Worm (Caenorhabditis elegans): Measurements from ENCODE around the gene F43G6.10.

The F43G6.10 gene

ce11 chrII:11830601-11831000 lies 21.5 kb downstream of the F43G6.10 start:
- no peak for TF ChIP-seq lin-11 (tag; optimal IDR thresholded peaks at IDR 0.05)
- peak in 1 of 2 experiments; percentile 54 for TF ChIP-seq lsy-2 (tag; optimal IDR thresholded peaks at IDR 0.05)
- TF ChIP-seq ceh-16 (tag; optimal IDR thresholded peaks at IDR 0.05): no peak
- peak; percentile 29 for TF ChIP-seq fos-1 (tag; optimal IDR thresholded peaks at IDR 0.05)
- peak; percentile 47 for TF ChIP-seq crh-2 (tag; optimal IDR thresholded peaks at IDR 0.05)
- TF ChIP-seq sma-9 (GFP tag; optimal IDR thresholded peaks at IDR 0.05): peak; percentile 0
- TF ChIP-seq sma-9 (tag; optimal IDR thresholded peaks at IDR 0.05): no peak
- peak; percentile 54 for TF ChIP-seq nhr-129 (tag; optimal IDR thresholded peaks at IDR 0.05)
- no peak for TF ChIP-seq mab-5 (tag; optimal IDR thresholded peaks at IDR 0.05)
- TF ChIP-seq ztf-1 (GFP tag; conservative IDR thresholded peaks at IDR 0.05): no peak
- TF ChIP-seq nhr-25 (tag; optimal IDR thresholded peaks at IDR 0.05): peak; percentile 13

- TF ChIP-seq mdl-1 (tag; optimal IDR thresholded peaks at IDR 0.05) (no peak), dmd-4 (tag; optimal IDR thresholded peaks at IDR 0.05) (no peak), blmp-1 (tag; optimal IDR thresholded peaks at IDR 0.05; ENCODE audit: insufficient read depth) (no peak), ztf-1 (GFP tag; conservative IDR thresholded peaks at IDR 0.05) (no peak), zag-1 (tag; optimal IDR thresholded peaks at IDR 0.05) (no peak)
Measured at ce11 chrII:11832475-11832874, 23.3 kb downstream of the F43G6.10 start, which contains the start of gene clec-144. Gene clec-144 (minus strand): TSS chrII:11832575.

ce11 chrII:11835208-11835607 lies 26.1 kb downstream of the F43G6.10 start, which contains the start of gene T27D12.6:
Gene T27D12.6 (plus strand): TSS chrII:11835508.
- TF ChIP-seq peb-1 (tag; optimal IDR thresholded peaks at IDR 0.05) (no peak), unc-55 (GFP tag; optimal IDR thresholded peaks at IDR 0.05) (no peak), snpc-4 (tag; optimal IDR thresholded peaks at IDR 0.05) (no peak), mdl-1 (tag; optimal IDR thresholded peaks at IDR 0.05) (no peak), C34F6.9 (tag; optimal IDR thresholded peaks at IDR 0.05) (no peak), blmp-1 (tag; optimal IDR thresholded peaks at IDR 0.05; ENCODE audit: insufficient read depth) (no peak), lsy-2 (tag; optimal IDR thresholded peaks at IDR 0.05) (no peak), R02D3.7 (tag; optimal IDR thresholded peaks at IDR 0.05) (no peak)

- peak; percentile 46 for TF ChIP-seq sma-3 (GFP tag; optimal IDR thresholded peaks at IDR 0.05)
- TF ChIP-seq sma-9 (GFP tag; optimal IDR thresholded peaks at IDR 0.05): peak; percentile 94
- TF ChIP-seq sma-9 (tag; optimal IDR thresholded peaks at IDR 0.05): peak; percentile 35
- TF ChIP-seq blmp-1 (tag; optimal IDR thresholded peaks at IDR 0.05; ENCODE audit: insufficient read depth): no peak
- peak in 1 of 2 experiments; percentile 17 for TF ChIP-seq lsy-2 (tag; optimal IDR thresholded peaks at IDR 0.05)
- no peak for TF ChIP-seq ztf-11 (tag; optimal IDR thresholded peaks at IDR 0.05)
- TF ChIP-seq lin-13 (GFP tag; optimal IDR thresholded peaks at IDR 0.05): no peak
- peak; percentile 20 for TF ChIP-seq nhr-25 (tag; optimal IDR thresholded peaks at IDR 0.05)
- TF ChIP-seq fos-1 (tag; optimal IDR thresholded peaks at IDR 0.05): peak; percentile 15
- no peak for TF ChIP-seq ztf-4 (tag; optimal IDR thresholded peaks at IDR 0.05)
- TF ChIP-seq mdl-1 (tag; optimal IDR thresholded peaks at IDR 0.05): peak; percentile 63 to 80
- no peak for TF ChIP-seq mbf-1 (tag; optimal IDR thresholded peaks at IDR 0.05)
- peak; percentile 18 for TF ChIP-seq F13H6.1 (tag; optimal IDR thresholded peaks at IDR 0.05)
- TF ChIP-seq ceh-82 (tag; optimal IDR thresholded peaks at IDR 0.05): no peak
- TF ChIP-seq crh-2 (tag; optimal IDR thresholded peaks at IDR 0.05): peak; percentile 14
- peak; percentile 78 for TF ChIP-seq nhr-21 (tag; optimal IDR thresholded peaks at IDR 0.05)
- peak; percentile 14 for TF ChIP-seq nhr-129 (tag; optimal IDR thresholded peaks at IDR 0.05)
- TF ChIP-seq egl-27 (tag; optimal IDR thresholded peaks at IDR 0.05): peak; percentile 46
Measured at ce11 chrII:11836554-11837218, 27.5 kb downstream of the F43G6.10 start.

- TF ChIP-seq nhr-12 (tag; optimal IDR thresholded peaks at IDR 0.05): no peak
- peak; percentile 95 for TF ChIP-seq sma-9 (GFP tag; optimal IDR thresholded peaks at IDR 0.05)
- TF ChIP-seq sma-9 (tag; optimal IDR thresholded peaks at IDR 0.05): no peak
- TF ChIP-seq R02D3.7 (tag; optimal IDR thresholded peaks at IDR 0.05): no peak
- peak; percentile 79 for TF ChIP-seq nhr-21 (tag; optimal IDR thresholded peaks at IDR 0.05)
- TF ChIP-seq mdl-1 (tag; optimal IDR thresholded peaks at IDR 0.05): peak in 1 of 2 experiments; percentile 16
- peak; percentile 77 for TF ChIP-seq nhr-25 (tag; optimal IDR thresholded peaks at IDR 0.05)
- TF ChIP-seq sma-3 (GFP tag; optimal IDR thresholded peaks at IDR 0.05): peak; percentile 66
- peak; percentile 5 for TF ChIP-seq blmp-1 (tag; optimal IDR thresholded peaks at IDR 0.05; ENCODE audit: insufficient read depth)
- peak; percentile 24 for TF ChIP-seq egl-27 (tag; optimal IDR thresholded peaks at IDR 0.05)
Measured at ce11 chrII:11838353-11838752, 29.2 kb downstream of the F43G6.10 start.

All from whole organism, L2 larva.